Worm (Caenorhabditis elegans) whole organism, L3 larva: ENCODE data around the gene col-157.

Experiments
- ZK546.5 ChIP-seq: sonication (generic microtip); optimal IDR thresholded peaks from 2 replicates; lab custom pipeline; 2017; ENCODE audit warnings: missing biosample characterization, missing genetic modification characterization
- aly-2 ChIP-seq: fragments of 150-350 bp; optimal IDR thresholded peaks from 2 replicates; lab custom pipeline; 2014; ENCODE audit warnings: missing biosample characterization, missing genetic modification characterization
- ceh-28 ChIP-seq: fragments of 150-350 bp; optimal IDR thresholded peaks from 2 replicates; lab custom pipeline; 2014; ENCODE audit warnings: missing biosample characterization, missing genetic modification reagents, missing genetic modification characterization
- ceh-9 ChIP-seq: sonication (generic microtip); optimal IDR thresholded peaks from 2 replicates; lab custom pipeline; 2018; ENCODE audit warnings: missing biosample characterization, missing genetic modification characterization
- daf-12 ChIP-seq: fragments of 150-350 bp; optimal IDR thresholded peaks from 2 replicates; lab custom pipeline; 2014; ENCODE audit warnings: missing biosample characterization, missing genetic modification reagents, missing genetic modification characterization
- egl-27 ChIP-seq: sonication (generic microtip); optimal IDR thresholded peaks from 4 replicates; lab custom pipeline; 2017; ENCODE audit warnings: missing biosample characterization, missing genetic modification reagents, missing genetic modification characterization
- egl-5 ChIP-seq: fragments of 150-350 bp; optimal IDR thresholded peaks from 2 replicates; lab custom pipeline; 2017; ENCODE audit warnings: missing biosample characterization, missing genetic modification reagents, missing genetic modification characterization, inconsistent platforms
- elt-2 ChIP-seq: sonication (generic microtip); optimal IDR thresholded peaks from 2 replicates; lab custom pipeline; 2016; ENCODE audit warnings: missing genetic modification reagents, mild to moderate bottlenecking, missing genetic modification characterization, missing compliant biosample characterization
- elt-3 ChIP-seq, 3 experiments: fragments of 150-350 bp in 1 of 3; sonication (generic microtip) in 2 of 3; optimal IDR thresholded peaks; 2 replicates in 2 of 3; 4 replicates in 1 of 3; lab custom pipeline; 2014 to 2017; ENCODE audit warnings: missing biosample characterization in 3 of 3, missing genetic modification characterization in 3 of 3
- eor-1 ChIP-seq, 2 experiments: fragments of 150-350 bp; optimal IDR thresholded peaks; 2 replicates each; lab custom pipeline; 2014 to 2018; ENCODE audit warnings: missing biosample characterization in 2 of 2, missing genetic modification characterization in 2 of 2
- fos-1 ChIP-seq: fragments of 150-350 bp; optimal IDR thresholded peaks from 2 replicates; lab custom pipeline; 2014; ENCODE audit warnings: missing biosample characterization, missing genetic modification characterization
- mdl-1 ChIP-seq: fragments of 150-350 bp; optimal IDR thresholded peaks from 2 replicates; lab custom pipeline; 2014; ENCODE audit warnings: missing biosample characterization, missing genetic modification characterization
- mml-1 ChIP-seq: fragments of 150-350 bp; sonication (generic microtip); optimal IDR thresholded peaks from 3 replicates; lab custom pipeline; 2014; ENCODE audit warnings: missing biosample characterization, missing genetic modification characterization
- nfya-1 ChIP-seq: sonication (generic microtip); optimal IDR thresholded peaks from 2 replicates; lab custom pipeline; 2017; ENCODE audit warnings: missing genetic modification characterization, mild to moderate bottlenecking, missing compliant biosample characterization, antibody characterized with exemption, moderate library complexity; ENCODE audit not compliant: insufficient read depth
- nhr-25 ChIP-seq: sonication (generic microtip); optimal IDR thresholded peaks from 2 replicates; lab custom pipeline; 2017; ENCODE audit warnings: missing biosample characterization, missing genetic modification characterization
- nhr-67 ChIP-seq: fragments of 150-350 bp; optimal IDR thresholded peaks from 2 replicates; lab custom pipeline; 2014; ENCODE audit warnings: missing biosample characterization, missing genetic modification characterization
- nhr-76 ChIP-seq: fragments of 150-350 bp; sonication (generic microtip); optimal IDR thresholded peaks from 5 replicates; lab custom pipeline; 2014; ENCODE audit warnings: missing biosample characterization, missing genetic modification characterization
- nhr-77 ChIP-seq: fragments of 150-350 bp; optimal IDR thresholded peaks from 2 replicates; lab custom pipeline; 2014; ENCODE audit warnings: missing biosample characterization, missing genetic modification characterization
- pha-4 ChIP-seq: fragments of 150-350 bp; optimal IDR thresholded peaks from 2 replicates; lab custom pipeline; 2014; ENCODE audit warnings: missing biosample characterization, missing genetic modification reagents, missing genetic modification characterization
- pqm-1 ChIP-seq: fragments of 150-350 bp; optimal IDR thresholded peaks from 2 replicates; lab custom pipeline; 2017; ENCODE audit warnings: missing biosample characterization, missing genetic modification characterization, inconsistent platforms
- sea-2 ChIP-seq: fragments of 150-350 bp; sonication (generic microtip); optimal IDR thresholded peaks from 4 replicates; lab custom pipeline; 2014; ENCODE audit warnings: missing biosample characterization, missing genetic modification reagents, missing genetic modification characterization
- skn-1 ChIP-seq: fragments of 150-350 bp; optimal IDR thresholded peaks from 2 replicates; lab custom pipeline; 2014; ENCODE audit warnings: missing biosample characterization, missing genetic modification characterization
- snpc-4 ChIP-seq: fragments of 150-350 bp; optimal IDR thresholded peaks from 2 replicates; lab custom pipeline; 2014; ENCODE audit warnings: missing biosample characterization, missing genetic modification characterization
- tbx-2 ChIP-seq: sonication (generic microtip); optimal IDR thresholded peaks from 2 replicates; lab custom pipeline; 2016; ENCODE audit warnings: mild to moderate bottlenecking, missing genetic modification characterization, missing compliant biosample characterization
- unc-39 ChIP-seq: sonication (generic microtip); optimal IDR thresholded peaks from 4 replicates; lab custom pipeline; 2017; ENCODE audit warnings: missing biosample characterization, missing genetic modification characterization
- unc-62 ChIP-seq: fragments of 150-350 bp; sonication (generic microtip); optimal IDR thresholded peaks from 4 replicates; lab custom pipeline; 2014; ENCODE audit warnings: missing biosample characterization, missing genetic modification reagents, missing genetic modification characterization
- zag-1 ChIP-seq: fragments of 150-350 bp; optimal IDR thresholded peaks from 2 replicates; lab custom pipeline; 2014; ENCODE audit warnings: missing biosample characterization, missing genetic modification characterization
- ztf-11 ChIP-seq: fragments of 150-350 bp; optimal IDR thresholded peaks from 2 replicates; lab custom pipeline; 2014; ENCODE audit warnings: missing biosample characterization, missing genetic modification characterization
- ztf-4 ChIP-seq: fragments of 150-350 bp; optimal IDR thresholded peaks from 2 replicates; lab custom pipeline; 2014; ENCODE audit warnings: missing biosample characterization, missing genetic modification characterization

col-157 gene

ce11 chrV:11521448-11521847 lies 37.6 kb downstream of the col-157 start, which contains the start of gene pafo-1 (continued):
- TF ChIP-seq elt-3 (tag; optimal IDR thresholded peaks at IDR 0.05; lab: Kevin White, UChicago): no peak
- TF ChIP-seq, all 47 proteins: peak for 22

ce11 chrV:11525338-11525737 lies 41.5 kb downstream of the col-157 start:
- peak; percentile 73 for TF ChIP-seq nhr-25 (tag; lab: Kevin White, UChicago)
- TF ChIP-seq fos-1 (tag; lab: Kevin White, UChicago): no peak
- no peak for TF ChIP-seq unc-39 (tag; lab: Kevin White, UChicago)
- TF ChIP-seq unc-62 (GFP tag; lab: Kevin White, UChicago): no peak
- TF ChIP-seq skn-1: no peak
- no peak for TF ChIP-seq nhr-76 (tag; lab: Kevin White, UChicago)
- no peak for TF ChIP-seq ztf-4
- no peak for TF ChIP-seq mdl-1
- no peak for TF ChIP-seq ZK546.5 (tag; lab: Kevin White, UChicago)
- TF ChIP-seq tbx-2: no peak
- TF ChIP-seq zag-1 (tag; lab: Kevin White, UChicago): no peak
- no peak for TF ChIP-seq egl-27 (tag; lab: Kevin White, UChicago)
- no peak for TF ChIP-seq mml-1 (tag; lab: Kevin White, UChicago)
- peak; percentile 61 for TF ChIP-seq nfya-1 (tag; lab: Kevin White, UChicago)
- no peak for TF ChIP-seq nhr-77 (tag; lab: Kevin White, UChicago)
- no peak for TF ChIP-seq snpc-4 (tag; lab: Kevin White, UChicago)
- no peak for TF ChIP-seq ceh-9 (tag; lab: Kevin White, UChicago)

ce11 chrV:11526927-11527491 lies 43.2 kb downstream of the col-157 start:
- TF ChIP-seq nhr-67 (tag; lab: Kevin White, UChicago) (no peak), elt-2 (no peak), eor-1 (tag; optimal IDR thresholded peaks at IDR 0.05; lab: Kevin White, UChicago) (no peak), unc-39 (tag; lab: Kevin White, UChicago) (no peak), nhr-76 (tag; lab: Kevin White, UChicago) (no peak), nhr-25 (tag; lab: Kevin White, UChicago) (peak; percentile 65), sea-2 (GFP tag; lab: Kevin White, UChicago) (no peak), aly-2 (tag; lab: Kevin White, UChicago) (no peak)
- TF ChIP-seq, all 47 proteins: peak for 1

- no peak for TF ChIP-seq unc-39 (tag; lab: Kevin White, UChicago)
Measured at ce11 chrV:11527531-11527930, 43.7 kb downstream of the col-157 start, which contains the start of gene ccch-1. ccch-1 (plus strand) TSS chrV:11527831.

ce11 chrV:11528633-11529327 lies 44.9 kb downstream of the col-157 start:
- TF ChIP-seq ztf-11: no peak
- TF ChIP-seq egl-5 (tag; lab: Kevin White, UChicago): no peak
- peak; percentile 0 for TF ChIP-seq nhr-25 (tag; lab: Kevin White, UChicago)
- no peak for TF ChIP-seq daf-12 (tag; lab: Kevin White, UChicago)
- no peak for TF ChIP-seq ztf-4
- TF ChIP-seq ceh-28 (tag; lab: Kevin White, UChicago): no peak
- no peak for TF ChIP-seq skn-1
- TF ChIP-seq pqm-1: no peak
- no peak for TF ChIP-seq fos-1 (tag; lab: Kevin White, UChicago)

ce11 chrV:11529541-11529940 lies 45.7 kb downstream of the col-157 start:
- no peak for TF ChIP-seq ZK546.5 (tag; lab: Kevin White, UChicago)
- peak; percentile 99 for TF ChIP-seq pha-4 (tag; lab: Kevin White, UChicago)
